Fruit fly (Drosophila melanogaster): ENCODE results near the gene bard.

- TF ChIP-seq gl (tag; optimal IDR thresholded peaks at IDR 0.05) (no peak), CG15710 (tag; optimal IDR thresholded peaks at IDR 0.05) (no peak), Ets98B (GFP tag; IDR thresholded peaks at IDR 0.05) (no peak), D1 (tag; optimal IDR thresholded peaks at IDR 0.05) (no peak), fd96Ca (GFP tag; IDR thresholded peaks at IDR 0.05) (no peak), EcR (GFP tag; optimal IDR thresholded peaks at IDR 0.05) (peak; percentile 5), CG4496 (GFP tag; IDR thresholded peaks at IDR 0.05) (no peak), CG14655 (GFP tag; optimal IDR thresholded peaks at IDR 0.05) (no peak), CG9948 (tag; optimal IDR thresholded peaks at IDR 0.05) (no peak), rn (GFP tag; IDR thresholded peaks at IDR 0.05) (no peak), Snoo (tag; optimal IDR thresholded peaks at IDR 0.05) (no peak), CG10348 (GFP tag; IDR thresholded peaks at IDR 0.05) (no peak)
Observed at dm6 chr3R:18052799-18053586, 27.9 kb upstream of the bard start, which contains the start of gene htl.

All from whole organism, pupa.